Worm (Caenorhabditis elegans) whole organism, L4/young adult: ENCODE data around the gene clec-183.

Source experiments
- W03F9.2 ChIP-seq: fragments of 150-350 bp; optimal IDR thresholded peaks from 2 replicates; lab custom pipeline; 2014; ENCODE audit warnings: missing biosample characterization, missing genetic modification characterization
- dao-5 ChIP-seq: sonication (generic microtip); optimal IDR thresholded peaks from 2 replicates; lab custom pipeline; 2016; ENCODE audit warnings: missing genotype, missing genetic modification characterization, moderate library complexity, missing compliant biosample characterization
- him-1 ChIP-seq: sonication (generic microtip); optimal IDR thresholded peaks from 2 replicates; lab custom pipeline; 2016; ENCODE audit warnings: missing genotype, missing genetic modification reagents, missing genetic modification characterization, missing compliant biosample characterization

The clec-183 gene

ce11 chrIV:9319080-9319479 is 8.7 kb upstream of the clec-183 start, which contains the start of the genes F49C12.11 and nemt-1:
Gene F49C12.11, plus strand, starts transcription at chrIV:9319380.
Gene nemt-1, minus strand, starts transcription at chrIV:9319439.
- TF ChIP-seq him-1 (tag; lab: Kevin White, UChicago), result no peak
- TF ChIP-seq dao-5 (tag; lab: Kevin White, UChicago), result no peak
- TF ChIP-seq W03F9.2 (tag; lab: Kevin White, UChicago), result no peak

- TF ChIP-seq dao-5 (tag; lab: Kevin White, UChicago) (no peak), W03F9.2 (tag; lab: Kevin White, UChicago) (no peak), him-1 (tag; lab: Kevin White, UChicago) (no peak)
These were observed 7.8 kb upstream of the clec-183 start for ce11 chrIV:9320023-9320422.

ce11 chrIV:9321039-9321851 is 6.6 kb upstream of the clec-183 start, which contains the start of the genes F49C12.12 and vha-17:
Gene F49C12.12, minus strand, starts transcription at chrIV:9321089.
Gene vha-17, plus strand, starts transcription at chrIV:9321801.
- TF ChIP-seq him-1 (tag; lab: Kevin White, UChicago) (no peak), W03F9.2 (tag; lab: Kevin White, UChicago) (peak; percentile 28), dao-5 (tag; lab: Kevin White, UChicago) (no peak)

- TF ChIP-seq W03F9.2 (tag; lab: Kevin White, UChicago) (no peak), dao-5 (tag; lab: Kevin White, UChicago) (no peak), him-1 (tag; lab: Kevin White, UChicago) (no peak)
These were observed 5.3 kb upstream of the clec-183 start for ce11 chrIV:9322489-9322888.

ce11 chrIV:9323989-9324506 is 3.8 kb upstream of the clec-183 start, which contains the start of the genes nspg-11 and F49C12.15:
Gene nspg-11, minus strand, starts transcription at chrIV:9324089.
Gene F49C12.15, plus strand, starts transcription at chrIV:9324456.
- TF ChIP-seq him-1 (tag; lab: Kevin White, UChicago) (no peak), W03F9.2 (tag; lab: Kevin White, UChicago) (no peak), dao-5 (tag; lab: Kevin White, UChicago) (no peak)

ce11 chrIV:9330755-9331154 is 2.9 kb downstream of the clec-183 start, which contains the start of gene nspg-7.1:
Gene nspg-7.1, minus strand, starts transcription at chrIV:9330855.
- no peak for TF ChIP-seq him-1 (tag; lab: Kevin White, UChicago)
- no peak for TF ChIP-seq W03F9.2 (tag; lab: Kevin White, UChicago)
- no peak for TF ChIP-seq dao-5 (tag; lab: Kevin White, UChicago)

- TF ChIP-seq him-1 (tag; lab: Kevin White, UChicago) (no peak), W03F9.2 (tag; lab: Kevin White, UChicago) (no peak), dao-5 (tag; lab: Kevin White, UChicago) (no peak)
These were observed 5.2 kb downstream of the clec-183 start for ce11 chrIV:9333007-9333406.

ce11 chrIV:9335552-9336251 is 7.9 kb downstream of the clec-183 start, which contains the start of the genes coa-4 and T20D3.14:
Gene coa-4, minus strand, starts transcription at chrIV:9335602.
Gene T20D3.14, minus strand, starts transcription at chrIV:9335909.
- TF ChIP-seq dao-5 (tag; lab: Kevin White, UChicago), result no peak
- no peak for TF ChIP-seq him-1 (tag; lab: Kevin White, UChicago)
- TF ChIP-seq W03F9.2 (tag; lab: Kevin White, UChicago), result no peak

- TF ChIP-seq W03F9.2 (tag; lab: Kevin White, UChicago), result no peak
- TF ChIP-seq him-1 (tag; lab: Kevin White, UChicago), result no peak
- no peak for TF ChIP-seq dao-5 (tag; lab: Kevin White, UChicago)
These were observed 8.8 kb downstream of the clec-183 start, which contains the start of gene T20D3.5 for ce11 chrIV:9336538-9337090. Gene T20D3.5, plus strand, starts transcription at chrIV:9337040.

ce11 chrIV:9339205-9339604 is 11.4 kb downstream of the clec-183 start, which contains the start of gene T20D3.6:
Gene T20D3.6, minus strand, starts transcription at chrIV:9339305.
- TF ChIP-seq W03F9.2 (tag; lab: Kevin White, UChicago), result no peak
- TF ChIP-seq dao-5 (tag; lab: Kevin White, UChicago), result no peak
- no peak for TF ChIP-seq him-1 (tag; lab: Kevin White, UChicago)

ce11 chrIV:9341591-9341990 is 13.8 kb downstream of the clec-183 start, which contains the start of gene vps-26:
Gene vps-26, minus strand, starts transcription at chrIV:9341790.
- TF ChIP-seq him-1 (tag; lab: Kevin White, UChicago), result no peak
- TF ChIP-seq W03F9.2 (tag; lab: Kevin White, UChicago), result peak; percentile 22

ce11 chrIV:9343102-9343599 is 15.3 kb downstream of the clec-183 start, which contains the start of gene pigc-1:
Gene pigc-1, minus strand, starts transcription at chrIV:9343152.
- TF ChIP-seq W03F9.2 (tag; lab: Kevin White, UChicago) (peak; percentile 1), dao-5 (tag; lab: Kevin White, UChicago) (no peak), him-1 (tag; lab: Kevin White, UChicago) (no peak)
